Fruit fly (Drosophila melanogaster): ENCODE results near the gene awd.

The awd gene

dm6 chr3R:31761529-31762009, 15.7 kb upstream of the awd start, which contains the start of gene Smvt:
TSS of gene Smvt (minus strand) at chr3R:31761579.
- no peak for TF ChIP-seq CG15710 (tag; optimal IDR thresholded peaks at IDR 0.05)
- no peak for TF ChIP-seq gl (tag; optimal IDR thresholded peaks at IDR 0.05)
- no peak for TF ChIP-seq fd96Ca (GFP tag; IDR thresholded peaks at IDR 0.05)
- no peak for TF ChIP-seq CG12605 (GFP tag; IDR thresholded peaks at IDR 0.05)
- no peak for TF ChIP-seq Pif1B (GFP tag; optimal IDR thresholded peaks at IDR 0.05)
- TF ChIP-seq Ets98B (GFP tag; IDR thresholded peaks at IDR 0.05): no peak
- TF ChIP-seq CG4496 (GFP tag; IDR thresholded peaks at IDR 0.05): 0 out of 3 replicates have a peak, but pooled peaks have one; percentile 29
- no peak for TF ChIP-seq rn (GFP tag; IDR thresholded peaks at IDR 0.05)
- no peak for TF ChIP-seq CG34367 (tag; optimal IDR thresholded peaks at IDR 0.05)
- TF ChIP-seq CG10348 (GFP tag; IDR thresholded peaks at IDR 0.05): no peak
- peak; percentile 45 for TF ChIP-seq EcR (GFP tag; optimal IDR thresholded peaks at IDR 0.05)
- TF ChIP-seq CG17806 (tag; optimal IDR thresholded peaks at IDR 0.05): no peak
- TF ChIP-seq Pif1A (GFP tag; optimal IDR thresholded peaks at IDR 0.05): no peak

DNA sequence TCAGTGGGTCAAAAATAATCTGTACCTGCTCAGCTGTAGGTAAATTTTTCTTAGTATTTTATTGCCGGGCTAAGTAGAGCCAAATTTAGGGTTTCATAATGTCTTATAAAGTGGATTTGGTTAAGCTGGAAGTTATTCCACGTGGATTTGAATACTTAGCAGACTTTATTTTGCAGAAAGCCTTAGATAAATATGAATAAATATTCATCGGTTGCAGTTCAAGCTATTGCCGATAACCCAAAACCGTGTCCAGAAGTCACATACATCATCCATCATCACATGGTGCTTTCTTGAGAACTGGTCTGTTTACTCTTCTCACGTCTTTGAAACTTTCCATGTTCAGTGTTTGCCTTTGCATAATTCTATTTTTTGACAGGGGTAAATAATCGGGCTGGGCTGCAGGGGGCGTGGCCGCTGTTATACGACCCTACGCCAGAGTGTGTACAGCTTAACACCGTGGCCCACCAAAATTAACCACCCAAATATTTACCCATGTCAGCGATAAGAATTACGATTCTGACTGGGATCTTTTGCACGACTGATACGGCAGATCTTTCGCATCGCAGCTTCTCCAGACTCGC, 12.8 kb upstream of the awd start, which contains the start of gene CG2187:
Gene CG2187 (minus strand): TSS at position 51 of the 581 bp plus-strand sequence.
- no peak for TF ChIP-seq CG9948 (tag; optimal IDR thresholded peaks at IDR 0.05)
- no peak for TF ChIP-seq Pif1A (GFP tag; optimal IDR thresholded peaks at IDR 0.05)
- no peak for TF ChIP-seq CG4496 (GFP tag; IDR thresholded peaks at IDR 0.05)
- no peak for TF ChIP-seq Ets98B (GFP tag; IDR thresholded peaks at IDR 0.05)
- no peak for TF ChIP-seq CG8159 (tag; optimal IDR thresholded peaks at IDR 0.05)
- TF ChIP-seq D1 (tag; optimal IDR thresholded peaks at IDR 0.05): no peak
- no peak for TF ChIP-seq fd96Ca (GFP tag; IDR thresholded peaks at IDR 0.05)
- no peak for TF ChIP-seq CG12605 (GFP tag; IDR thresholded peaks at IDR 0.05)
- no peak for TF ChIP-seq rn (GFP tag; IDR thresholded peaks at IDR 0.05)

dm6 chr3R:31754605-31755004, 8.7 kb upstream of the awd start, which contains the start of gene salt:
TSS of gene salt (minus strand) at chr3R:31754705.
- TF ChIP-seq Pif1A (GFP tag; optimal IDR thresholded peaks at IDR 0.05): no peak
- TF ChIP-seq EcR (GFP tag; optimal IDR thresholded peaks at IDR 0.05): no peak
- TF ChIP-seq gl (tag; optimal IDR thresholded peaks at IDR 0.05): no peak
- TF ChIP-seq CG9948 (tag; optimal IDR thresholded peaks at IDR 0.05): no peak
- no peak for TF ChIP-seq CG14655 (GFP tag; optimal IDR thresholded peaks at IDR 0.05)
- TF ChIP-seq CG34367 (tag; optimal IDR thresholded peaks at IDR 0.05): no peak
- no peak for TF ChIP-seq CG10348 (GFP tag; IDR thresholded peaks at IDR 0.05)
- TF ChIP-seq CG8301 (tag; optimal IDR thresholded peaks at IDR 0.05): no peak

DNA sequence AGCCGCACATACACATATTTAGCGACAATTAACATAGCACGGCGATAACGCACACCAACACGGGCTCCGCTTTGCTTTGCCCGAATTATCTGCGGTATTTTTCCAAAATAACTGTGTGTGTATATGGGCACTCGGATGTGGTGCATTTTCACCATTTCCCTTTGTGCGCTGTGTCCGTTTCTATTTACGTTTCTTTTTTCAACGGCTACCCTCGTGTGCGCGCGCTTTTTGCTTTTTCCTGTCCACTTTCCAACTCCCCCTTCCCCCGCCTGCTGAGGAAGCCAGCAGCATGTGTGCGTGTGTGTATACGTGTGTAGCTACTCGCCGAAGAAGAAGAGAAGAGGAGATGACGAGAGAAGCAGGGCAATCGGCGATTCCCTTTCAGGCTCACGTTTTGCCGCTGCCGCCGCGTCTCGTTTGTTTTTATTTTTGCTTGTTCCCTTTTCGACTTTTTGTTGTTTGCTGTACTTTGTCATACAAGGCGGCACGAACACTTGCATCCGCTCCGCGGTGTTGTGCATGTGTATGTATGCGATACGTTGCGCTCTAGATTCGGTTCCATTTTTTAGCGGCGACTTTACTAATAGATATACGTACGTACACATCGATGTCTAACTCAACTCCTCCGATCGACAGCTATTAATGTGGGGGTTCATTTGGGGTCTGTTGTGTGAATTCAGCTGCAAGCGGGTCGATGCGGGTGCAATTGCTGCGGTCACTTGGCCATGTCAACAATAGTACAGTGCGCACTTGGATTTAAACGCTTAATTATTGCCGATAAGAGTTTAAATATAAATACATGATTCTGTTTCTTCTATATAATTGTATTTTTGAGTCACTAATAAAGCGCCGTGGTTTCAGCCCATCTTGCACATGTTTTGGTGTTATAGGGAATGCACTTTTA, 2.5 kb upstream of the awd start:
- no peak for TF ChIP-seq CG12605 (GFP tag; IDR thresholded peaks at IDR 0.05)
- no peak for TF ChIP-seq CG14655 (GFP tag; optimal IDR thresholded peaks at IDR 0.05)
- TF ChIP-seq Ets98B (GFP tag; IDR thresholded peaks at IDR 0.05): no peak
- no peak for TF ChIP-seq CG4496 (GFP tag; IDR thresholded peaks at IDR 0.05)
- peak; percentile 15 for TF ChIP-seq CG17806 (tag; optimal IDR thresholded peaks at IDR 0.05)
- TF ChIP-seq Snoo (tag; optimal IDR thresholded peaks at IDR 0.05): no peak
- peak; percentile 4 for TF ChIP-seq CG9948 (tag; optimal IDR thresholded peaks at IDR 0.05)
- no peak for TF ChIP-seq CG10348 (GFP tag; IDR thresholded peaks at IDR 0.05)
- peak; percentile 69 for TF ChIP-seq EcR (GFP tag; optimal IDR thresholded peaks at IDR 0.05)
- TF ChIP-seq D1 (tag; optimal IDR thresholded peaks at IDR 0.05): no peak
- peak; percentile 93 for TF ChIP-seq CG13204 (GFP tag; optimal IDR thresholded peaks at IDR 0.05)
- TF ChIP-seq CG8159 (tag; optimal IDR thresholded peaks at IDR 0.05): no peak
- TF ChIP-seq Pif1B (GFP tag; optimal IDR thresholded peaks at IDR 0.05): peak; percentile 55
- no peak for TF ChIP-seq CG32121 (GFP tag; IDR thresholded peaks at IDR 0.05)
- TF ChIP-seq CG8301 (tag; optimal IDR thresholded peaks at IDR 0.05): peak; percentile 48
- no peak for TF ChIP-seq rn (GFP tag; IDR thresholded peaks at IDR 0.05)
- TF ChIP-seq Pif1A (GFP tag; optimal IDR thresholded peaks at IDR 0.05): peak; percentile 38
- peak; percentile 47 for TF ChIP-seq CG15710 (tag; optimal IDR thresholded peaks at IDR 0.05)
- TF ChIP-seq CG34367 (tag; optimal IDR thresholded peaks at IDR 0.05): peak; percentile 37
- TF ChIP-seq fd96Ca (GFP tag; IDR thresholded peaks at IDR 0.05): no peak
- peak; percentile 79 for TF ChIP-seq gl (tag; optimal IDR thresholded peaks at IDR 0.05)

dm6 chr3R:31747429-31748048, 1.7 kb upstream of the awd start, which contains the start of the genes nero and CG1910:
TSS of gene nero (minus strand) at chr3R:31747558.
TSS of gene CG1910 (plus strand) at chr3R:31747643.
- no peak for TF ChIP-seq Pif1A (GFP tag; optimal IDR thresholded peaks at IDR 0.05)
- no peak for TF ChIP-seq CG34367 (tag; optimal IDR thresholded peaks at IDR 0.05)
- TF ChIP-seq CG8301 (tag; optimal IDR thresholded peaks at IDR 0.05): no peak
- no peak for TF ChIP-seq rn (GFP tag; IDR thresholded peaks at IDR 0.05)
- TF ChIP-seq CG32121 (GFP tag; IDR thresholded peaks at IDR 0.05): no peak

All from whole organism, pupa.